Worm (Caenorhabditis elegans): ENCODE results near the gene C31H2.14.

DNA sequence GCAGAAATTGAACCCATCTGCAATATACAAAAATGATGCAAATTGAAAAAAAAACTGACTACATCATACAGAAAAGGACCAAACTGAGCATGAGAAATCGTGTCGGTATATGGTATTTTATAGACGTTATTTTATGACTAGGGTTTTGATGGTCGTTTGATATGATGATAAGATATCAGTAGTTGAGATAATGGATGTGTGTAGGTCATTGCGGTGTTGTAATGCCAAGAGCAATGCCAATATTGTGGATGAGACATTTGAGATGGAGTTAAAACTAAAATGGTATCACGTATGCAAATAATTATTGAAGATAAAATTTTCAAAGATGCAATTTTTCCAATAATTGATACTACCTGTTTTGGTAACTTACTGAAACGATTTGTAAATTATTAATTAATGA, 11.6 kb downstream of the C31H2.14 start, which contains the start of gene C31H2.4:
- TF ChIP-seq ceh-58 (GFP tag; IDR thresholded peaks at IDR 0.05) (no peak), snpc-1.1 (tag; optimal IDR thresholded peaks at IDR 0.05; ENCODE audit: insufficient read depth) (no peak), unc-130 (GFP tag; optimal IDR thresholded peaks at IDR 0.05) (no peak), K12H6.12 (tag; optimal IDR thresholded peaks at IDR 0.05) (no peak), unc-62 (GFP tag; optimal IDR thresholded peaks at IDR 0.05) (no peak)

Data from whole organism, young adult.